Fruit fly (Drosophila melanogaster): Measurements from ENCODE around the gene LanA.
A peak's percentile ranks its signal among the peaks of the same experiment; 100 is the strongest.

The LanA gene

DNA sequence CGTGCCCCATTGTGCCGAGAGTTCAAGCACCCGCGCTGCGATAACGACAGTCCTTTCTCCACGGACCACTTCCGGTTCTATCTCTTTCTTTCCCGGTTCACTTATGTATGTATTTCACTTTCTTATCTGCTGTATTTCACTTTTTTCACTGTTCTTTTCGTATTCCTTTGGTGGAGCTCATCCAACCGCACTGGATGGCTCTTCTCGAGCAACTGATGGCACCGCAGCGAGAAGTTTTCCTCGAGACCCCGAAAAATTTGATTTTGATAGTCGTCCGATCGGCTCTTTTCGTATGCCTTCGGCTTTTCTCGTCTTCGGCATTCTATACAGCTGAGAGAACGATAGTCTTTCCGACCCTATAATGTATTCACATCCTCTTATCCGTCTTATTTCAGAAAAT lies at the start of gene LanA:
TSS of gene LanA (minus strand) at position 217 of the 400 bp plus-strand sequence.
- TF ChIP-seq tj (GFP tag; optimal IDR thresholded peaks at IDR 0.05), result peak; percentile 33
- no peak for TF ChIP-seq ovo (GFP tag; optimal IDR thresholded peaks at IDR 0.05)

DNA sequence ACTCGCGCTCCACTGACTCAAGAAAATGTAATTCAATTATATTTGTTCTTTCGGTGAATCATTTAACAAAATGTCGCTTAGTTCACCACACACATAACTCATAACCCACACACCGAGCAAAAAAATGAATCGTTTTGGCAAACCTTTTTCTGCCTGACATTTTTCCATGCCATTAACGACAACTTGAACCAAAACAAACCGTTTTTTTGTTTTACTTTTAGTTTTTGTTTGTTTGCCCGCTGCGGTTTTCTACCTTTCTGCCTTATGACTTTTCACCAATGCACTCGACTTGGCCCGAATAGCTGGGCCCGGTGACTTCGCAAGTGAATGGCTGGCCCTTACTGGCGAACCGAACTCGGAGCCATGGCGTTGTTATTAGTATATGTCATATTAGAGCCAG lies 49.7 kb upstream of the LanA start:
- no peak for TF ChIP-seq CG14711 (tag; optimal IDR thresholded peaks at IDR 0.05)
- no peak for TF ChIP-seq Mnt (GFP tag; optimal IDR thresholded peaks at IDR 0.05)
- TF ChIP-seq pad (GFP tag; optimal IDR thresholded peaks at IDR 0.05), result no peak
- TF ChIP-seq bab1 (GFP tag; optimal IDR thresholded peaks at IDR 0.05), result no peak

dm6 chr3L:6266321-6266720 lies 48.5 kb upstream of the LanA start:
- TF ChIP-seq cnc (optimal IDR thresholded peaks at IDR 0.05) (no peak), CG12768 (GFP tag; optimal IDR thresholded peaks at IDR 0.05) (no peak), kay (GFP tag; ENCODE audit: borderline replicate concordance) (no peak), CG7101 (tag; optimal IDR thresholded peaks at IDR 0.05) (no peak), pad (GFP tag; optimal IDR thresholded peaks at IDR 0.05) (no peak), CG7045 (GFP tag; optimal IDR thresholded peaks at IDR 0.05) (no peak), Hr96 (GFP tag; optimal IDR thresholded peaks at IDR 0.05) (no peak), Clk (GFP tag; optimal IDR thresholded peaks at IDR 0.05) (no peak), CG33017 (tag; optimal IDR thresholded peaks at IDR 0.05) (no peak), CG11617 (GFP tag; optimal IDR thresholded peaks at IDR 0.05) (no peak), toe (GFP tag; optimal IDR thresholded peaks at IDR 0.05) (no peak), bab1 (GFP tag; optimal IDR thresholded peaks at IDR 0.05) (no peak), Mnt (GFP tag; optimal IDR thresholded peaks at IDR 0.05) (no peak), CG14711 (tag; optimal IDR thresholded peaks at IDR 0.05) (no peak)

- TF ChIP-seq Hr96 (GFP tag; optimal IDR thresholded peaks at IDR 0.05) (peak; percentile 5), CG14711 (tag; optimal IDR thresholded peaks at IDR 0.05) (no peak), CG7045 (GFP tag; optimal IDR thresholded peaks at IDR 0.05) (no peak), cnc (optimal IDR thresholded peaks at IDR 0.05) (no peak), CG1620 (GFP tag; optimal IDR thresholded peaks at IDR 0.05) (peak; percentile 47), bab1 (GFP tag; optimal IDR thresholded peaks at IDR 0.05) (no peak), kay (GFP tag; ENCODE audit: borderline replicate concordance) (peak; percentile 87), toe (GFP tag; optimal IDR thresholded peaks at IDR 0.05) (peak; percentile 39), CG5204 (GFP tag; optimal IDR thresholded peaks at IDR 0.05) (peak; percentile 29), tj (GFP tag; optimal IDR thresholded peaks at IDR 0.05) (peak; percentile 32)
Observed at dm6 chr3L:6263896-6264841, 46.3 kb upstream of the LanA start.

dm6 chr3L:6263470-6263869 lies 45.6 kb upstream of the LanA start:
- TF ChIP-seq CG7045 (GFP tag; optimal IDR thresholded peaks at IDR 0.05), result no peak
- no peak for TF ChIP-seq CG14711 (tag; optimal IDR thresholded peaks at IDR 0.05)
- TF ChIP-seq toe (GFP tag; optimal IDR thresholded peaks at IDR 0.05), result no peak
- no peak for TF ChIP-seq tj (GFP tag; optimal IDR thresholded peaks at IDR 0.05)
- no peak for TF ChIP-seq bab1 (GFP tag; optimal IDR thresholded peaks at IDR 0.05)
- no peak for TF ChIP-seq ovo (GFP tag; optimal IDR thresholded peaks at IDR 0.05)
- no peak for TF ChIP-seq CG12768 (GFP tag; optimal IDR thresholded peaks at IDR 0.05)
- TF ChIP-seq CG33017 (tag; optimal IDR thresholded peaks at IDR 0.05), result no peak
- TF ChIP-seq pad (GFP tag; optimal IDR thresholded peaks at IDR 0.05), result no peak
- TF ChIP-seq Clk (GFP tag; optimal IDR thresholded peaks at IDR 0.05), result no peak
- TF ChIP-seq CG11617 (GFP tag; optimal IDR thresholded peaks at IDR 0.05), result no peak
- no peak for TF ChIP-seq Crg-1 (GFP tag; optimal IDR thresholded peaks at IDR 0.05)
- no peak for TF ChIP-seq cic (GFP tag; optimal IDR thresholded peaks at IDR 0.05)
- no peak for TF ChIP-seq Hr96 (GFP tag; optimal IDR thresholded peaks at IDR 0.05)
- no peak for TF ChIP-seq kay (GFP tag; ENCODE audit: borderline replicate concordance)
- TF ChIP-seq CG1620 (GFP tag; optimal IDR thresholded peaks at IDR 0.05), result no peak

DNA sequence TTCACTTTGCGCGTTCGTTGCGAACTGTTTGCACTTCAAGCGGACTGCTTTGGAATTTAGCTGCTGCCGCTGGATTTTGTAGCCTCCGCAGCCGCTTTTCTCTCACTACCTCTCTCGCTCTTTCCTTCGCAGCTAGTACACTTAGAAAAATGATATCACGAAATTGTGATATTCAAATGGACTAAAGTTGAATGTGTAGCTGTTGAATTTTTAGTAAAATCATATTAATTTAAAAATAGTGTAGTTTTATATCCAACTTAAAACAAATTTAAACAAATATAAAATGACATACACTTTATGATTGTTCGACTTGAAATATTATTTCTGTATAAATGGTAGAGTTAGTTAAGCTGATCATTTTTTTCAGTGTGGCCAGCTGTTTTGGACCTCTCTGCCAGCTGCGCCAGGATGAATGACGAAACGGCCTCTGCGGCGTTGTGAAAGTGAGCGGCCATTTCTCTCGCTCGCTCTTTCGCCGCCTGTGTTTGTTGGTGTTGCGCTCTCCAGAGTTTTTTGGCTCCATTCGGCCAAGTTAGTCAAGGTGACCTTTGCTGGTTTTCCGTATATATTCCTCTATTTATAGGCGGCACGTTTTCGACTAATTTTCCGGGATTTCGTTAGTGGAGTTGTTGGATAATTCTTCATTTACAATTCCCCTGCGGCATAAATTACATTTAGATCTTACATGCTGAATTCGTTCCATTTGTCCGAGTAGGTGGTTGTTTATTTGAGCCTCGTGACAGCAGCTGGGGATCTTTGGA lies 45.0 kb upstream of the LanA start, which contains the start of gene Ldh:
TSS of gene Ldh (minus strand) at position 51 of the 761 bp plus-strand sequence.
- TF ChIP-seq toe (GFP tag; optimal IDR thresholded peaks at IDR 0.05) (peak; percentile 58), CG5204 (GFP tag; optimal IDR thresholded peaks at IDR 0.05) (peak; percentile 78), CG12768 (GFP tag; optimal IDR thresholded peaks at IDR 0.05) (peak; percentile 78), cnc (optimal IDR thresholded peaks at IDR 0.05) (no peak), Mnt (GFP tag; optimal IDR thresholded peaks at IDR 0.05) (peak; percentile 41), kay (GFP tag; ENCODE audit: borderline replicate concordance) (no peak), CG33017 (tag; optimal IDR thresholded peaks at IDR 0.05) (peak; percentile 91), CG14711 (tag; optimal IDR thresholded peaks at IDR 0.05) (peak; percentile 79), cic (GFP tag; optimal IDR thresholded peaks at IDR 0.05) (peak; percentile 10), tj (GFP tag; optimal IDR thresholded peaks at IDR 0.05) (peak; percentile 61), Clk (GFP tag; optimal IDR thresholded peaks at IDR 0.05) (peak; percentile 51), CG1620 (GFP tag; optimal IDR thresholded peaks at IDR 0.05) (no peak), CG7101 (tag; optimal IDR thresholded peaks at IDR 0.05) (peak; percentile 88), CG7045 (GFP tag; optimal IDR thresholded peaks at IDR 0.05) (peak; percentile 84), ovo (GFP tag; optimal IDR thresholded peaks at IDR 0.05) (peak; percentile 10), Hr96 (GFP tag; optimal IDR thresholded peaks at IDR 0.05) (peak; percentile 40), pad (GFP tag; optimal IDR thresholded peaks at IDR 0.05) (peak; percentile 45), bab1 (GFP tag; optimal IDR thresholded peaks at IDR 0.05) (peak; percentile 71), CG11617 (GFP tag; optimal IDR thresholded peaks at IDR 0.05) (peak; percentile 90), Crg-1 (GFP tag; optimal IDR thresholded peaks at IDR 0.05) (peak; percentile 49)
